Fruit fly (Drosophila melanogaster) whole organism: ENCODE results near the gene CG15812.

Experiments used
- Dll ChIP-seq: fragments of >200 bp; optimal IDR thresholded peaks from 2 replicates; lab custom pipeline; 2017
- EcR ChIP-seq, 2 experiments: fragments of >200 bp; optimal IDR thresholded peaks; 2 replicates each; lab custom pipeline; 2017; ENCODE audit warnings: missing biosample characterization in 2 of 2, missing genetic modification characterization in 2 of 2, missing genetic modification reagents in 2 of 2
- psq ChIP-seq: fragments of >200 bp; optimal IDR thresholded peaks from 2 replicates; lab custom pipeline; 2017

dm6 chr3L:3206263-3206662 is 46.5 kb downstream of the CG15812 start, which contains the start of gene CG33160:
- TF ChIP-seq EcR (GFP tag; optimal IDR thresholded peaks at IDR 0.05; lab: Kevin White, UChicago): no peak
- TF ChIP-seq Dll (lab: Kevin White, UChicago): no peak
- no peak for TF ChIP-seq psq (lab: Kevin White, UChicago)
